Fruit fly (Drosophila melanogaster): ENCODE results near the gene TTLL1B.

- TF ChIP-seq CG8478 (optimal IDR thresholded peaks at IDR 0.05): no peak
- no peak for TF ChIP-seq CTCF (optimal IDR thresholded peaks at IDR 0.05)
Observed at dm6 chr3L:4627012-4627411, 21.1 kb upstream of the TTLL1B start.
